Worm (Caenorhabditis elegans): ENCODE results near the gene Y27F2A.6.
"Not testable (repeated sequence)": the region's sequence is repeated elsewhere in the genome, so short reads cannot be mapped to it uniquely, and the experiment has no call there.

Y27F2A.6 gene

ce11 chrII:3183300-3183840, at the start of gene Y27F2A.6, which contains the start of gene Y27F2A.8:
Gene Y27F2A.6 (minus strand): TSS chrII:3183400.
Gene Y27F2A.8 (plus strand): TSS chrII:3183790.
- TF ChIP-seq ceh-16 (tag; optimal IDR thresholded peaks at IDR 0.05); lin-13 (GFP tag; optimal IDR thresholded peaks at IDR 0.05); mbf-1 (tag; optimal IDR thresholded peaks at IDR 0.05): not testable (repeated sequence)

- TF ChIP-seq crh-2 (tag; optimal IDR thresholded peaks at IDR 0.05) (no peak), sma-9 (GFP tag; optimal IDR thresholded peaks at IDR 0.05) (no peak), sma-9 (tag; optimal IDR thresholded peaks at IDR 0.05) (no peak), egl-27 (tag; optimal IDR thresholded peaks at IDR 0.05) (no peak), ceh-82 (tag; optimal IDR thresholded peaks at IDR 0.05) (no peak), mdl-1 (tag; optimal IDR thresholded peaks at IDR 0.05) (no peak), sem-4 (tag; optimal IDR thresholded peaks at IDR 0.05) (no peak), unc-39 (tag; optimal IDR thresholded peaks at IDR 0.05) (no peak), nhr-129 (tag; optimal IDR thresholded peaks at IDR 0.05) (no peak), snpc-4 (tag; optimal IDR thresholded peaks at IDR 0.05) (no peak)
Measured at ce11 chrII:3230422-3230821, 47.2 kb upstream of the Y27F2A.6 start, which contains the start of gene srh-297. Gene srh-297 (minus strand): TSS chrII:3230522.

- TF ChIP-seq nhr-23 (tag; optimal IDR thresholded peaks at IDR 0.05) (no peak), nhr-6 (tag; optimal IDR thresholded peaks at IDR 0.05) (no peak), ztf-11 (tag; optimal IDR thresholded peaks at IDR 0.05) (no peak), elt-1 (tag; optimal IDR thresholded peaks at IDR 0.05) (no peak), ZK546.5 (tag; optimal IDR thresholded peaks at IDR 0.05) (no peak), ceh-82 (tag; optimal IDR thresholded peaks at IDR 0.05) (no peak), Y55F3AM.14 (GFP tag; optimal IDR thresholded peaks at IDR 0.05) (no peak), unc-62 (GFP tag; optimal IDR thresholded peaks at IDR 0.05) (no peak), lsy-2 (tag; optimal IDR thresholded peaks at IDR 0.05) (no peak), sem-4 (tag; optimal IDR thresholded peaks at IDR 0.05) (no peak), gmeb-1 (tag; optimal IDR thresholded peaks at IDR 0.05) (no peak), alr-1 (tag; optimal IDR thresholded peaks at IDR 0.05) (no peak), F13H6.1 (tag; optimal IDR thresholded peaks at IDR 0.05) (no peak)
Measured at ce11 chrII:3225780-3226179, 42.6 kb upstream of the Y27F2A.6 start, which contains the start of gene ZC239.17. Gene ZC239.17 (minus strand): TSS chrII:3225880.

ce11 chrII:3225200-3225599, 42.0 kb upstream of the Y27F2A.6 start, which contains the start of gene ZC239.16:
Gene ZC239.16 (minus strand): TSS chrII:3225319.
- TF ChIP-seq fos-1 (tag; optimal IDR thresholded peaks at IDR 0.05) (peak; percentile 63), ZK546.5 (tag; optimal IDR thresholded peaks at IDR 0.05) (no peak), lsy-2 (tag; optimal IDR thresholded peaks at IDR 0.05) (no peak), mab-5 (tag; optimal IDR thresholded peaks at IDR 0.05) (no peak), peb-1 (tag; optimal IDR thresholded peaks at IDR 0.05) (no peak)

ce11 chrII:3224631-3225030, 41.4 kb upstream of the Y27F2A.6 start, which contains the start of gene ZC239.15:
Gene ZC239.15 (minus strand): TSS chrII:3224731.
- no peak for TF ChIP-seq nhr-21 (tag; optimal IDR thresholded peaks at IDR 0.05)
- TF ChIP-seq R02D3.7 (tag; optimal IDR thresholded peaks at IDR 0.05), result no peak
- no peak for TF ChIP-seq mab-5 (tag; optimal IDR thresholded peaks at IDR 0.05)
- TF ChIP-seq blmp-1 (tag; optimal IDR thresholded peaks at IDR 0.05; ENCODE audit: insufficient read depth), result no peak
- no peak for TF ChIP-seq mdl-1 (tag; optimal IDR thresholded peaks at IDR 0.05)
- no peak for TF ChIP-seq gmeb-1 (tag; optimal IDR thresholded peaks at IDR 0.05)
- TF ChIP-seq F13H6.1 (tag; optimal IDR thresholded peaks at IDR 0.05), result no peak
- no peak for TF ChIP-seq unc-55 (GFP tag; optimal IDR thresholded peaks at IDR 0.05)
- TF ChIP-seq elt-1 (tag; optimal IDR thresholded peaks at IDR 0.05), result no peak
- TF ChIP-seq peb-1 (tag; optimal IDR thresholded peaks at IDR 0.05), result no peak
- TF ChIP-seq C34F6.9 (tag; optimal IDR thresholded peaks at IDR 0.05), result no peak
- no peak for TF ChIP-seq ztf-1 (GFP tag; conservative IDR thresholded peaks at IDR 0.05)
- TF ChIP-seq zag-1 (tag; optimal IDR thresholded peaks at IDR 0.05), result no peak

Measured in whole organism, L2 larva.